Fruit fly (Drosophila melanogaster) whole organism, embryonic: ENCODE data around the gene Myo31DF.

Experiments used
- Atf-2 ChIP-seq: fragments of 200-800 bp; sonication (Bioruptor generic); optimal IDR thresholded peaks from 2 replicates; lab custom pipeline; 2016; ENCODE audit warnings: missing biosample characterization, missing genetic modification characterization
- CG10431 ChIP-seq: fragments of 200-800 bp; sonication (Bioruptor generic); optimal IDR thresholded peaks from 3 replicates; lab custom pipeline; 2018; ENCODE audit warnings: missing biosample characterization, mild to moderate bottlenecking, missing genetic modification characterization
- CG12391 ChIP-seq: fragments of 200-800 bp; sonication (Bioruptor generic); optimal IDR thresholded peaks from 3 replicates; lab custom pipeline; 2018; ENCODE audit warnings: missing biosample characterization, mild to moderate bottlenecking, missing genetic modification characterization, moderate library complexity
- CG12744 ChIP-seq: fragments of 200-800 bp; sonication (Bioruptor generic); optimal IDR thresholded peaks from 2 replicates; lab custom pipeline; 2016; ENCODE audit warnings: missing biosample characterization, missing genetic modification characterization
- CG13123 ChIP-seq: fragments of 200-800 bp; sonication (Bioruptor generic); optimal IDR thresholded peaks from 2 replicates; lab custom pipeline; 2016; ENCODE audit warnings: missing biosample characterization, missing genetic modification characterization
- CG16813 ChIP-seq: fragments of 200-800 bp; sonication (Bioruptor generic); IDR thresholded peaks from 3 replicates; pipeline ENCODE4 v1.3.6; 2022; ENCODE audit warnings: missing biosample characterization, missing genetic modification characterization; ENCODE audit not compliant: partially characterized antibody
- CG17361 ChIP-seq: fragments of 200-800 bp; sonication (Bioruptor generic); IDR thresholded peaks from 3 replicates; pipeline ENCODE4 v1.3.6; 2022; ENCODE audit warnings: missing biosample characterization, missing genetic modification characterization
- CG2202 ChIP-seq: fragments of 200-800 bp; sonication (Bioruptor generic); optimal IDR thresholded peaks from 2 replicates; lab custom pipeline; 2018; ENCODE audit warnings: missing biosample characterization, mild to moderate bottlenecking, missing genetic modification characterization
- CG6854 ChIP-seq: fragments of 200-800 bp; sonication (Bioruptor generic); optimal IDR thresholded peaks from 3 replicates; lab custom pipeline; 2017; ENCODE audit warnings: missing biosample characterization, mild to moderate bottlenecking, missing genetic modification characterization
- CG8944 ChIP-seq: fragments of 200-800 bp; sonication (Bioruptor generic); optimal IDR thresholded peaks from 3 replicates; lab custom pipeline; 2016; ENCODE audit warnings: missing biosample characterization, missing genetic modification characterization
- CG9609 ChIP-seq: fragments of 200-800 bp; sonication (Bioruptor generic); optimal IDR thresholded peaks from 3 replicates; lab custom pipeline; 2016; ENCODE audit warnings: missing biosample characterization, missing genetic modification characterization
- Ets65A ChIP-seq: fragments of 200-800 bp; sonication (Bioruptor generic); peaks from one replicate; lab custom pipeline; 2016; ENCODE audit warnings: missing biosample characterization, missing genetic modification characterization
- Nf-YC ChIP-seq: fragments of 200-800 bp; optimal IDR thresholded peaks from 3 replicates; lab custom pipeline; 2019; ENCODE audit warnings: missing biosample characterization, mild to moderate bottlenecking, missing genetic modification characterization, moderate library complexity
- Oaz ChIP-seq: fragments of 200-800 bp; sonication (Bioruptor generic); IDR thresholded peaks from 2 replicates; pipeline ENCODE4 v1.3.6; 2022; ENCODE audit warnings: missing biosample characterization, missing genetic modification characterization
- dimm ChIP-seq: fragments of 200-800 bp; sonication (Bioruptor generic); IDR thresholded peaks from 2 replicates; pipeline ENCODE4 v1.3.6; 2022; ENCODE audit warnings: missing biosample characterization, missing genetic modification characterization
- jumu ChIP-seq: fragments of 200-800 bp; sonication (Bioruptor generic); optimal IDR thresholded peaks from 3 replicates; lab custom pipeline; 2016; ENCODE audit warnings: missing biosample characterization, missing genetic modification characterization
- lov ChIP-seq, 2 experiments: fragments of 200-800 bp in 1 of 2; fragments of >200 bp in 1 of 2; sonication (Bioruptor generic) in 1 of 2; IDR thresholded peaks in 1 of 2; optimal IDR thresholded peaks in 1 of 2; 2 replicates in 1 of 2; 3 replicates in 1 of 2; pipeline versions ENCODE4 v1.3.6 to Lab custom; 2017 to 2022; ENCODE audit warnings: missing biosample characterization in 1 of 2, missing genetic modification characterization in 1 of 2
- pnt ChIP-seq: fragments of 200-800 bp; sonication (Bioruptor generic); optimal IDR thresholded peaks from 3 replicates; lab custom pipeline; 2016; ENCODE audit warnings: missing biosample characterization, missing genetic modification characterization
- prd ChIP-seq, 3 experiments: fragments of >200 bp in 2 of 3; fragments of 200-800 bp in 1 of 3; sonication (Bioruptor generic) in 1 of 3; optimal IDR thresholded peaks in 2 of 3; IDR thresholded peaks in 1 of 3; 2 replicates in 2 of 3; 3 replicates in 1 of 3; pipeline versions ENCODE4 v1.3.6 to Lab custom; 2017 to 2022; ENCODE audit warnings: missing biosample characterization in 1 of 3, missing genetic modification characterization in 1 of 3
- toy ChIP-seq: fragments of 200-800 bp; sonication (Bioruptor generic); IDR thresholded peaks from 2 replicates; pipeline ENCODE4 v1.3.6; 2022; ENCODE audit warnings: missing biosample characterization, missing genetic modification characterization
- tx ChIP-seq: fragments of 200-800 bp; sonication (Bioruptor generic); optimal IDR thresholded peaks from 2 replicates; lab custom pipeline; 2016; ENCODE audit warnings: missing biosample characterization, missing genetic modification characterization
- vfl ChIP-seq: fragments of 200-800 bp; sonication (Bioruptor generic); optimal IDR thresholded peaks from 2 replicates; lab custom pipeline; 2016; ENCODE audit warnings: missing biosample characterization, missing genetic modification characterization

The Myo31DF gene

DNA sequence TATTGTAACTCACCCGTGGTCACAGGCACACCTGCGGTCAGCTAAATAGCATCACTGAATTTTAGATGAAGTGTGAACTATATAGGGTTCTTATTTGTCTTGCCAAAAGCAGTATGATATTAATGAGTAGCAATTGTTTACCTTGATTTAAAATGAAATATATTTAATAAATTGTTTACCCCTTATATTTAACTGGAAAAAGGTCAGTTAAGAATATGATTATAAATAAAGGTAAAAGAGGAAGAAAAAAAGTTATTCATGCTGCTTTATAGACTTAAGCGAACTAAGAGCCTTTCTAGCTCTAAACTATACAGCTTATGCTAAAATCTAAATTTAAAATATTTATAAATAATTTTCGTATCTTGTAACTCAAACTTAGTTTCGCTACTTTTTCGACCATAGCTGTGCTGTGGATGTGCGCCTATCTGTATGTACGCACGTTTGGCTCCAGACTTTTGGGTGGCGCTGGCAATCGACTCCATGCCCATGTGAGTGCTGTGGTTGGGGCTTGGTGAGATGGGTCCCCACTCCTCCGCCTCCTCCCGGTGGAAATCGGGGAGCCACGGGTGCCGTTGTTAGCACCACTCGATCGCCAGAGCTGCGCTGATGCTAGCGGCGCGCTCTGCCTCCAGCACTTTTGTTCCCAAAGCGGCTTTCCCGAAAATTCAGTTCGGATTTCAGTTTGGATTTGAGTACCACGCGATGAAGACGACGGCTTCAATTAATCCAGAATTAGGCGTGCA is 64.4 kb downstream of the Myo31DF start, which contains the start of gene loh (continued):
- TF ChIP-seq CG6854 (GFP tag; lab: Kevin White, UChicago) (peak; percentile 48), jumu (GFP tag; lab: Kevin White, UChicago) (no peak), CG8944 (GFP tag; lab: Kevin White, UChicago) (no peak), Nf-YC (tag; lab: Kevin White, UChicago) (peak; percentile 52), CG9609 (GFP tag; lab: Kevin White, UChicago) (no peak), vfl (GFP tag; lab: Kevin White, UChicago) (no peak), Oaz (no peak), CG17361 (GFP tag; lab: Robert Waterston, UW) (peak; percentile 90), CG10431 (GFP tag; lab: Kevin White, UChicago) (peak; percentile 25), Atf-2 (GFP tag; lab: Kevin White, UChicago) (no peak), tx (GFP tag; lab: Kevin White, UChicago) (no peak), CG12391 (tag; lab: Kevin White, UChicago) (peak; percentile 64), CG16813 (no peak), CG12744 (no peak), Ets65A (GFP tag; lab: Kevin White, UChicago) (peak; percentile 0), toy (no peak), dimm (GFP tag; lab: Robert Waterston, UW) (no peak), prd (optimal IDR thresholded peaks at IDR 0.05; lab: Kevin White, UChicago) (no peak), prd (GFP tag; IDR thresholded peaks at IDR 0.05; lab: Robert Waterston, UW) (no peak), pnt (GFP tag; lab: Kevin White, UChicago) (no peak), CG2202 (tag; lab: Kevin White, UChicago) (no peak), CG13123 (GFP tag; lab: Kevin White, UChicago) (no peak), lov (optimal IDR thresholded peaks at IDR 0.05; lab: Kevin White, UChicago) (no peak), lov (GFP tag; IDR thresholded peaks at IDR 0.05; lab: Robert Waterston, UW) (0 out of 3 replicates have a peak, but pooled peaks have one; percentile 15)
